In genomic region chr3R:15268426-15268825, dm6 we compare ENCODE assay signal across 1 fruit fly cellular context.
TF ChIP-seq lines count a peak whose summit lies in the region.

TSS of gene CG14864 (minus strand) at chr3R:15268538.
TSS of gene Zip88E (plus strand) at chr3R:15268662.

TF ChIP-seq in whole organism, embryonic, 481 proteins besides CTCF, POLR2A, EP300 and RAD21 (continued from another document):
- TF ChIP-seq klu (GFP tag; IDR thresholded peaks at IDR 0.05; lab: Robert Waterston, UW) (no peak), CG5180 (GFP tag; optimal IDR thresholded peaks at IDR 0.05; lab: Kevin White, UChicago) (no peak), Side (GFP tag; optimal IDR thresholded peaks at IDR 0.05; lab: Kevin White, UChicago) (no peak), cad (GFP tag; optimal IDR thresholded peaks at IDR 0.05; lab: Kevin White, UChicago) (no peak), MBD-R2 (GFP tag; IDR thresholded peaks at IDR 0.05; lab: Robert Waterston, UW) (peak; percentile 81), rib (GFP tag; IDR thresholded peaks at IDR 0.05; lab: Robert Waterston, UW) (no peak), tna (GFP tag; IDR thresholded peaks at IDR 0.05; lab: Robert Waterston, UW; ENCODE audit: partially characterized antibody) (no peak), CG17186 (GFP tag; optimal IDR thresholded peaks at IDR 0.05; lab: Kevin White, UChicago) (peak; percentile 30), CG11247 (GFP tag; IDR thresholded peaks at IDR 0.05; lab: Robert Waterston, UW) (no peak), schlank (tag; optimal IDR thresholded peaks at IDR 0.05; lab: Kevin White, UChicago) (no peak), CG33557 (GFP tag; optimal IDR thresholded peaks at IDR 0.05; lab: Kevin White, UChicago) (no peak), Hmx (GFP tag; optimal IDR thresholded peaks at IDR 0.05; lab: Kevin White, UChicago) (no peak), Myb (GFP tag; optimal IDR thresholded peaks at IDR 0.05; lab: Kevin White, UChicago) (peak; percentile 95), nmo (GFP tag; optimal IDR thresholded peaks at IDR 0.05; lab: Kevin White, UChicago) (no peak), pzg (GFP tag; optimal IDR thresholded peaks at IDR 0.05; lab: Kevin White, UChicago) (peak; percentile 69), CG17912 (GFP tag; optimal IDR thresholded peaks at IDR 0.05; lab: Kevin White, UChicago) (no peak), BEAF-32 (GFP tag; optimal IDR thresholded peaks at IDR 0.05; lab: Kevin White, UChicago) (peak; percentile 34), ems (GFP tag; optimal IDR thresholded peaks at IDR 0.05; lab: Kevin White, UChicago) (no peak), CG10267 (tag; optimal IDR thresholded peaks at IDR 0.05; lab: Kevin White, UChicago) (peak; percentile 17), tup (GFP tag; optimal IDR thresholded peaks at IDR 0.05; lab: Kevin White, UChicago) (no peak), vvl (GFP tag; IDR thresholded peaks at IDR 0.05; lab: Robert Waterston, UW) (0 out of 2 replicates have a peak, but pooled peaks have one; percentile 10), danr (GFP tag; IDR thresholded peaks at IDR 0.05; lab: Robert Waterston, UW) (no peak), CG9797 (GFP tag; optimal IDR thresholded peaks at IDR 0.05; lab: Kevin White, UChicago) (peak; percentile 77), kah (GFP tag; optimal IDR thresholded peaks at IDR 0.05; lab: Kevin White, UChicago) (no peak), zen (tag; optimal IDR thresholded peaks at IDR 0.05; lab: Kevin White, UChicago) (no peak), sob (GFP tag; IDR thresholded peaks at IDR 0.05; lab: Robert Waterston, UW) (no peak), otp (GFP tag; IDR thresholded peaks at IDR 0.05; lab: Robert Waterston, UW) (no peak), CG10274 (GFP tag; optimal IDR thresholded peaks at IDR 0.05; lab: Kevin White, UChicago) (no peak), CG12659 (GFP tag; optimal IDR thresholded peaks at IDR 0.05; lab: Kevin White, UChicago) (peak; percentile 17), CG13894 (tag; optimal IDR thresholded peaks at IDR 0.05; lab: Kevin White, UChicago) (no peak), Blimp-1 (GFP tag; optimal IDR thresholded peaks at IDR 0.05; lab: Kevin White, UChicago) (no peak), row (GFP tag; IDR thresholded peaks at IDR 0.05; lab: Robert Waterston, UW) (peak; percentile 19; the same call in 1 of the 3 replicates), CG14710 (tag; optimal IDR thresholded peaks at IDR 0.05; lab: Kevin White, UChicago) (peak; percentile 23), H2.0 (GFP tag; IDR thresholded peaks at IDR 0.05; lab: Robert Waterston, UW) (no peak), gcm2 (GFP tag; optimal IDR thresholded peaks at IDR 0.05; lab: Kevin White, UChicago) (no peak), Optix (GFP tag; IDR thresholded peaks at IDR 0.05; lab: Robert Waterston, UW) (no peak), bigmax (GFP tag; optimal IDR thresholded peaks at IDR 0.05; lab: Kevin White, UChicago) (no peak), sc (optimal IDR thresholded peaks at IDR 0.05; lab: Kevin White, UChicago) (no peak), sc (GFP tag; optimal IDR thresholded peaks at IDR 0.05; lab: Kevin White, UChicago) (no peak), Doc3 (GFP tag; IDR thresholded peaks at IDR 0.05; lab: Robert Waterston, UW; ENCODE audit: partially characterized antibody) (no peak), bowl (GFP tag; IDR thresholded peaks at IDR 0.05; lab: Robert Waterston, UW) (no peak), ac (GFP tag; optimal IDR thresholded peaks at IDR 0.05; lab: Kevin White, UChicago) (no peak), sqz (GFP tag; optimal IDR thresholded peaks at IDR 0.05; lab: Kevin White, UChicago) (no peak), slou (GFP tag; optimal IDR thresholded peaks at IDR 0.05; lab: Kevin White, UChicago) (no peak), gro (GFP tag; optimal IDR thresholded peaks at IDR 0.05; lab: Kevin White, UChicago) (no peak), ap (GFP tag; IDR thresholded peaks at IDR 0.05; lab: Robert Waterston, UW) (no peak), CG1832 (GFP tag; optimal IDR thresholded peaks at IDR 0.05; lab: Kevin White, UChicago) (no peak), CG12299 (tag; optimal IDR thresholded peaks at IDR 0.05; lab: Kevin White, UChicago) (no peak), ftz-f1 (GFP tag; optimal IDR thresholded peaks at IDR 0.05; lab: Kevin White, UChicago) (no peak), cato (GFP tag; optimal IDR thresholded peaks at IDR 0.05; lab: Kevin White, UChicago; ENCODE audit: borderline replicate concordance) (no peak), nerfin-1 (tag; optimal IDR thresholded peaks at IDR 0.05; lab: Kevin White, UChicago) (no peak), CG4360 (GFP tag; IDR thresholded peaks at IDR 0.05; lab: Robert Waterston, UW) (no peak), YL-1 (GFP tag; optimal IDR thresholded peaks at IDR 0.05; lab: Kevin White, UChicago) (peak; percentile 44), CG3281 (GFP tag; optimal IDR thresholded peaks at IDR 0.05; lab: Kevin White, UChicago) (no peak), CG34376 (GFP tag; optimal IDR thresholded peaks at IDR 0.05; lab: Kevin White, UChicago) (no peak), E2f2 (GFP tag; IDR thresholded peaks at IDR 0.05; lab: Robert Waterston, UW) (peak; percentile 76), sug (tag; optimal IDR thresholded peaks at IDR 0.05; lab: Kevin White, UChicago) (peak; percentile 17), NK7.1 (GFP tag; optimal IDR thresholded peaks at IDR 0.05; lab: Kevin White, UChicago) (no peak), CG18262 (tag; optimal IDR thresholded peaks at IDR 0.05; lab: Kevin White, UChicago) (no peak), sima (GFP tag; optimal IDR thresholded peaks at IDR 0.05; lab: Kevin White, UChicago) (no peak), amos (GFP tag; IDR thresholded peaks at IDR 0.05; lab: Robert Waterston, UW; ENCODE audit: partially characterized antibody) (peak; percentile 23; the same call in 1 of the 2 replicates), CG1603 (tag; optimal IDR thresholded peaks at IDR 0.05; lab: Kevin White, UChicago) (peak; percentile 17), Vsx1 (GFP tag; optimal IDR thresholded peaks at IDR 0.05; lab: Kevin White, UChicago) (no peak), aop (GFP tag; IDR thresholded peaks at IDR 0.05; lab: Robert Waterston, UW) (no peak), CG16779 (GFP tag; IDR thresholded peaks at IDR 0.05; lab: Robert Waterston, UW) (no peak), CG6175 (GFP tag; IDR thresholded peaks at IDR 0.05; lab: Robert Waterston, UW) (no peak), gsb-n (tag; optimal IDR thresholded peaks at IDR 0.05; lab: Kevin White, UChicago) (no peak), CG42726 (GFP tag; IDR thresholded peaks at IDR 0.05; lab: Robert Waterston, UW; ENCODE audit: partially characterized antibody) (0 out of 2 replicates have a peak, but pooled peaks have one; percentile 23), CoRest (tag; optimal IDR thresholded peaks at IDR 0.05; lab: Kevin White, UChicago) (peak; percentile 9), Dad (GFP tag; optimal IDR thresholded peaks at IDR 0.05; lab: Kevin White, UChicago) (no peak), zf30C (GFP tag; optimal IDR thresholded peaks at IDR 0.05; lab: Kevin White, UChicago) (no peak), CG9609 (GFP tag; optimal IDR thresholded peaks at IDR 0.05; lab: Kevin White, UChicago) (no peak), tll (GFP tag; optimal IDR thresholded peaks at IDR 0.05; lab: Kevin White, UChicago) (no peak), crp (GFP tag; optimal IDR thresholded peaks at IDR 0.05; lab: Kevin White, UChicago) (peak in 1 of 2 experiments; percentile 8), Sry-δ (GFP tag; optimal IDR thresholded peaks at IDR 0.05; lab: Kevin White, UChicago) (peak; percentile 20), HLHmδ (GFP tag; optimal IDR thresholded peaks at IDR 0.05; lab: Kevin White, UChicago) (no peak), CG15601 (tag; optimal IDR thresholded peaks at IDR 0.05; lab: Kevin White, UChicago) (no peak), Med (GFP tag; lab: Kevin White, UChicago) (peak; percentile 15), br (optimal IDR thresholded peaks at IDR 0.05; lab: Kevin White, UChicago) (no peak), jumu (GFP tag; optimal IDR thresholded peaks at IDR 0.05; lab: Kevin White, UChicago) (no peak), hb (GFP tag; IDR thresholded peaks at IDR 0.05; lab: Robert Waterston, UW; ENCODE audit: partially characterized antibody) (0 out of 3 replicates have a peak, but pooled peaks have one; percentile 5), slp2 (GFP tag; optimal IDR thresholded peaks at IDR 0.05; lab: Kevin White, UChicago) (no peak), CG7839 (tag; optimal IDR thresholded peaks at IDR 0.05; lab: Kevin White, UChicago) (no peak), trem (tag; optimal IDR thresholded peaks at IDR 0.05; lab: Kevin White, UChicago) (peak; percentile 33), Pdp1 (GFP tag; optimal IDR thresholded peaks at IDR 0.05; lab: Kevin White, UChicago) (peak in 1 of 2 experiments; percentile 15), ttk (GFP tag; IDR thresholded peaks at IDR 0.05; lab: Robert Waterston, UW) (no peak), CG9876 (GFP tag; optimal IDR thresholded peaks at IDR 0.05; lab: Kevin White, UChicago) (no peak), CG3995 (GFP tag; optimal IDR thresholded peaks at IDR 0.05; lab: Kevin White, UChicago) (no peak), CG2712 (tag; optimal IDR thresholded peaks at IDR 0.05; lab: Kevin White, UChicago) (no peak), CG13287 (GFP tag; IDR thresholded peaks at IDR 0.05; lab: Robert Waterston, UW; ENCODE audit: partially characterized antibody) (peak; percentile 49; the same call in 1 of the 2 replicates), fru (optimal IDR thresholded peaks at IDR 0.05; lab: Kevin White, UChicago) (no peak)
